Worm (Caenorhabditis elegans): Measurements from ENCODE around the gene ttbk-6.
A peak's percentile ranks its signal among the peaks of the same experiment; 100 is the strongest.

ttbk-6 gene

DNA sequence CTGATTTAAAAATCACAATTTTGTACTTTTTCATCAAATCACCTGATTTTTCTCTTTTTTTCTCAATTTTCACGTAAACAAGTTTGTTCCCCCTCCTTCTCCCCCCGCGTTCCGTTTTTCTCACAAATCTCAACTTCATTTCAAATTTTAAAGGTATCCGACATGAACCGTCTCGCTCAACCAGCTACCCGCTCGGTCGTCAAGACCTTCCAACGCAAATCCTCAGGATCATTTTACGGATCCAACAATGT is 7.0 kb downstream of the ttbk-6 start, which contains the start of gene cox-6A:
Gene cox-6A (plus strand): TSS at position 152 of the 251 bp plus-strand sequence.
- TF ChIP-seq nhr-21 (tag; optimal IDR thresholded peaks at IDR 0.05) (no peak), zag-1 (tag; optimal IDR thresholded peaks at IDR 0.05) (no peak), skn-1 (tag; optimal IDR thresholded peaks at IDR 0.05) (no peak), ama-1 (optimal IDR thresholded peaks at IDR 0.05) (no peak), nhr-129 (tag; optimal IDR thresholded peaks at IDR 0.05) (no peak), nhr-77 (tag; optimal IDR thresholded peaks at IDR 0.05) (no peak), nhr-6 (tag; optimal IDR thresholded peaks at IDR 0.05) (no peak), C34F6.9 (tag; optimal IDR thresholded peaks at IDR 0.05) (no peak)

- TF ChIP-seq sma-3 (GFP tag; optimal IDR thresholded peaks at IDR 0.05) (peak; percentile 24), ztf-4 (tag; optimal IDR thresholded peaks at IDR 0.05) (peak; percentile 31), ztf-11 (tag; optimal IDR thresholded peaks at IDR 0.05) (no peak), nhr-21 (tag; optimal IDR thresholded peaks at IDR 0.05) (peak; percentile 22)
Observed at ce11 chrIII:5083304-5083703, 8.8 kb downstream of the ttbk-6 start.

- TF ChIP-seq gmeb-1 (tag; optimal IDR thresholded peaks at IDR 0.05): no peak
- TF ChIP-seq unc-55 (GFP tag; optimal IDR thresholded peaks at IDR 0.05): peak; percentile 23
Observed at ce11 chrIII:5085529-5085928, 11.0 kb downstream of the ttbk-6 start, which contains the start of gene cah-1. cah-1 (minus strand) TSS chrIII:5085629.

DNA sequence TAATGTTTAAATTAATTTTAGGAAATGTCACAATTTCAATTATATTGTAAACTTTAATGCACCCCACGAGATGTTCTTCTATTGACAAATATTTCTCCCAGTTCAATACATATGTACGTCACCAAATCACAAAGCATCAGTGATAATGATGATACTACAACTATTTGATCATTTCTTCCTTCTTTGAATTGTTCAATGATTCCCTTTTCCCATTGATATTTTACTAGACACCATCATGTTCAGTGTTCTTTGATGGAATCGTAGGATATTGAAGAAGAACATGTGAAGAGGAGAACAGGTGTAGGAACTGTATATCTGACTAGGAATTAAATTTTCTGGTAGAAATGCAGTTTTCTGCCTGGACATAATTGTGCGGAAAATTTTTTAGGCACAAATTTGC is 15.0 kb downstream of the ttbk-6 start:
- TF ChIP-seq sma-9 (GFP tag; optimal IDR thresholded peaks at IDR 0.05) (peak; percentile 77), sma-9 (tag; optimal IDR thresholded peaks at IDR 0.05) (no peak), fos-1 (tag; optimal IDR thresholded peaks at IDR 0.05) (peak; percentile 2), elt-1 (tag; optimal IDR thresholded peaks at IDR 0.05) (no peak), nhr-21 (tag; optimal IDR thresholded peaks at IDR 0.05) (peak; percentile 68), ZK546.5 (tag; optimal IDR thresholded peaks at IDR 0.05) (no peak), nhr-25 (tag; optimal IDR thresholded peaks at IDR 0.05) (peak; percentile 37), lin-13 (GFP tag; optimal IDR thresholded peaks at IDR 0.05) (no peak)

- TF ChIP-seq unc-55 (GFP tag; optimal IDR thresholded peaks at IDR 0.05): no peak
Observed at ce11 chrIII:5092345-5092744, 17.8 kb downstream of the ttbk-6 start.

- TF ChIP-seq ztf-4 (tag; optimal IDR thresholded peaks at IDR 0.05): no peak
- TF ChIP-seq lin-11 (tag; optimal IDR thresholded peaks at IDR 0.05): no peak
- no peak for TF ChIP-seq nhr-11 (tag; optimal IDR thresholded peaks at IDR 0.05)
- TF ChIP-seq nhr-21 (tag; optimal IDR thresholded peaks at IDR 0.05): no peak
- TF ChIP-seq fos-1 (tag; optimal IDR thresholded peaks at IDR 0.05): no peak
- TF ChIP-seq peb-1 (tag; optimal IDR thresholded peaks at IDR 0.05): no peak
- no peak for TF ChIP-seq nhr-10 (tag; optimal IDR thresholded peaks at IDR 0.05)
- no peak for TF ChIP-seq sem-4 (tag; optimal IDR thresholded peaks at IDR 0.05)
- no peak for TF ChIP-seq snpc-4 (tag; optimal IDR thresholded peaks at IDR 0.05)
- no peak for TF ChIP-seq R02D3.7 (tag; optimal IDR thresholded peaks at IDR 0.05)
- TF ChIP-seq dmd-4 (tag; optimal IDR thresholded peaks at IDR 0.05): no peak
- TF ChIP-seq F13H6.1 (tag; optimal IDR thresholded peaks at IDR 0.05): no peak
- TF ChIP-seq sma-9 (GFP tag; optimal IDR thresholded peaks at IDR 0.05): no peak
- TF ChIP-seq sma-9 (tag; optimal IDR thresholded peaks at IDR 0.05): no peak
- no peak for TF ChIP-seq ZK546.5 (tag; optimal IDR thresholded peaks at IDR 0.05)
- no peak for TF ChIP-seq C34F6.9 (tag; optimal IDR thresholded peaks at IDR 0.05)
- no peak for TF ChIP-seq lin-39 (tag; optimal IDR thresholded peaks at IDR 0.05)
Observed at ce11 chrIII:5094506-5094905, 20.0 kb downstream of the ttbk-6 start, which contains the start of gene F54D8.10. F54D8.10 (plus strand) TSS chrIII:5094806.

DNA sequence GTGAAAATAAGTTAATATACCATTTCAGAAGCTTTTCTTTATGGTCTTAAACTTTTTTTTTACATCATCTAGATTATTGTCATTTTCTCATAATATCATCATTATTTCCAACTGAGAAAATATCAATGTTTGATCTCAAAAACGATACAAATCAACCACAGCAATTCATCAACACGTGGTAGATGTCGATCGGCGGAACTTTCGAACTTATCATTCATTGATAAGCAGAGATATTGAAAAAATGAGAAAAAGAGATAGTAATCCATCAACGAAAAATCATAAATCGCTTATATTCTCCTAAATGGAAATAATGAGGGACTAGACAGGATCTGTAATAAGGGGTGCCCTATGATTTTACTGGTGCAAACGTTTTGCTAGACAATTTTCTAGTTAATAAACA is 22.2 kb downstream of the ttbk-6 start:
- TF ChIP-seq ZK546.5 (tag; optimal IDR thresholded peaks at IDR 0.05) (no peak), ztf-1 (GFP tag; conservative IDR thresholded peaks at IDR 0.05) (no peak), elt-3 (tag; optimal IDR thresholded peaks at IDR 0.05) (no peak), blmp-1 (tag; optimal IDR thresholded peaks at IDR 0.05; ENCODE audit: insufficient read depth) (peak; percentile 46), mdl-1 (tag; optimal IDR thresholded peaks at IDR 0.05) (peak in 1 of 2 experiments; percentile 33), nhr-21 (tag; optimal IDR thresholded peaks at IDR 0.05) (peak; percentile 82), crh-2 (tag; optimal IDR thresholded peaks at IDR 0.05) (peak; percentile 5), nhr-6 (tag; optimal IDR thresholded peaks at IDR 0.05) (no peak), lsy-2 (tag; optimal IDR thresholded peaks at IDR 0.05) (peak in 1 of 2 experiments; percentile 1), fos-1 (tag; optimal IDR thresholded peaks at IDR 0.05) (peak; percentile 17), sma-9 (GFP tag; optimal IDR thresholded peaks at IDR 0.05) (peak; percentile 94), sma-9 (tag; optimal IDR thresholded peaks at IDR 0.05) (no peak)

Measured in whole organism, L2 larva.